Worm (Caenorhabditis elegans) whole organism, L4 larva: ENCODE measurements around the gene ZC443.2.

Source experiments
- D1046.2 ChIP-seq: fragments of 200-800 bp; sonication (Bioruptor generic); IDR thresholded peaks from 2 replicates; pipeline ENCODE4 v1.3.6; 2022; ENCODE audit warnings: missing genetic modification characterization, missing compliant biosample characterization
- aly-2 ChIP-seq: sonication (generic microtip); optimal IDR thresholded peaks from 2 replicates; lab custom pipeline; 2018; ENCODE audit warnings: missing biosample characterization, missing genetic modification characterization
- ceh-32 ChIP-seq: sonication (generic microtip); optimal IDR thresholded peaks from 2 replicates; lab custom pipeline; 2016; ENCODE audit warnings: mild to moderate bottlenecking, missing genetic modification characterization, missing compliant biosample characterization; ENCODE audit not compliant: poor library complexity
- ceh-82 ChIP-seq: sonication (generic microtip); optimal IDR thresholded peaks from 2 replicates; lab custom pipeline; 2017; ENCODE audit warnings: missing biosample characterization, missing genetic modification characterization
- egl-27 ChIP-seq: sonication (generic microtip); optimal IDR thresholded peaks from 3 replicates; lab custom pipeline; 2017; ENCODE audit warnings: missing biosample characterization, missing genetic modification reagents, missing genetic modification characterization
- jun-1 ChIP-seq: fragments of 150-350 bp; optimal IDR thresholded peaks from 2 replicates; lab custom pipeline; 2014; ENCODE audit warnings: missing biosample characterization, missing genetic modification reagents, missing genetic modification characterization
- lir-3 ChIP-seq: sonication (generic microtip); optimal IDR thresholded peaks from 2 replicates; lab custom pipeline; 2016; ENCODE audit warnings: mild to moderate bottlenecking, missing genetic modification characterization, missing compliant biosample characterization
- lsy-2 ChIP-seq, 2 experiments: fragments of 150-350 bp in 1 of 2; sonication (generic microtip) in 1 of 2; optimal IDR thresholded peaks; 2 replicates each; lab custom pipeline; 2014 to 2017; ENCODE audit warnings: missing biosample characterization in 2 of 2, missing genetic modification characterization in 2 of 2
- mxl-2 ChIP-seq: fragments of 200-800 bp; sonication (Bioruptor generic); conservative IDR thresholded peaks from 2 replicates; pipeline ENCODE4 v1.3.6; 2022; ENCODE audit warnings: missing genetic modification reagents, missing genetic modification characterization, missing compliant biosample characterization
- nhr-237 ChIP-seq: sonication (generic microtip); optimal IDR thresholded peaks from 2 replicates; lab custom pipeline; 2017; ENCODE audit warnings: missing biosample characterization, missing genetic modification characterization
- nhr-77 ChIP-seq: fragments of 150-350 bp; optimal IDR thresholded peaks from 2 replicates; lab custom pipeline; 2014; ENCODE audit warnings: missing biosample characterization, missing genetic modification characterization
- pha-4 ChIP-seq, 2 experiments: fragments of 150-350 bp in 1 of 2; fragments of 200-800 bp in 1 of 2; sonication (Bioruptor generic) in 1 of 2; IDR thresholded peaks in 1 of 2; optimal IDR thresholded peaks in 1 of 2; 2 replicates each; pipeline versions ENCODE4 v1.3.6 to Lab custom; 2014 to 2022; ENCODE audit warnings: missing genetic modification characterization in 2 of 2, missing genetic modification reagents in 2 of 2, missing biosample characterization in 1 of 2, missing compliant biosample characterization in 1 of 2
- skn-1 ChIP-seq: fragments of 150-350 bp; optimal IDR thresholded peaks from 2 replicates; lab custom pipeline; 2014; ENCODE audit warnings: missing biosample characterization, missing genetic modification characterization
- unc-130 ChIP-seq: sonication (generic microtip); optimal IDR thresholded peaks from 2 replicates; lab custom pipeline; 2016; ENCODE audit warnings: missing genetic modification reagents, missing genetic modification characterization, missing compliant biosample characterization

DNA sequence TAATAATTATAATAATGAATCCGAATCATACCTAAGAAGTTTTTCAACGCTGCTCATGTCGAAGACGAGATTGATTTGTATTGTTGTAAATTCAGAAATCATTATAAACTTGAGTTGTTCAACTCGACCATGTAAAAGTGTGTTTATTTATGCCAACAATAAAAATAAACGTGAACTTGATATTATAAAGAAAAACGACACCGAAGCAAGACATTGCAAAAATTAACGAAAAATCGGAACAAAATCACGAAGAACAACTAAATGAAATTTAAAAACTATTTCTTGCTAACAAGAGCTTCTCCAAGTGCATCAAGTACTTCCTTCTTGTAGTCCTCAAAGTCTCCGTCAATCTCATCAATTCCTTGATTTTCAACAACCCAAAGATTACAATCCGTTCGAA lies 50.1 kb downstream of the ZC443.2 start, which contains the start of gene F18E2.15:
- no peak for TF ChIP-seq ceh-32 (tag; lab: Kevin White, UChicago)
- no peak for TF ChIP-seq D1046.2
- TF ChIP-seq skn-1: no peak
- TF ChIP-seq ceh-82 (tag; lab: Kevin White, UChicago): no peak
- TF ChIP-seq nhr-237 (tag; lab: Kevin White, UChicago): no peak
- no peak for TF ChIP-seq lir-3 (tag; lab: Kevin White, UChicago)
- TF ChIP-seq pha-4 (GFP tag; IDR thresholded peaks at IDR 0.05; lab: Robert Waterston, UW): no peak
- no peak for TF ChIP-seq pha-4 (tag; optimal IDR thresholded peaks at IDR 0.05; lab: Kevin White, UChicago)
- no peak for TF ChIP-seq egl-27 (tag; lab: Kevin White, UChicago)
- TF ChIP-seq mxl-2 (GFP tag; lab: Robert Waterston, UW): no peak
- no peak for TF ChIP-seq jun-1
- no peak for TF ChIP-seq lsy-2 (tag; optimal IDR thresholded peaks at IDR 0.05; lab: Kevin White, UChicago)
- TF ChIP-seq unc-130 (GFP tag; lab: Kevin White, UChicago): no peak
- TF ChIP-seq nhr-77 (tag; lab: Kevin White, UChicago): no peak
- no peak for TF ChIP-seq aly-2
